Worm (Caenorhabditis elegans) whole organism, L4 larva: ENCODE measurements around the gene str-149.
A peak's percentile ranks its signal among the peaks of the same experiment; 100 is the strongest.

Experiments used
- T26A8.4 ChIP-seq: fragments of 200-800 bp; sonication (Bioruptor generic); IDR thresholded peaks from 2 replicates; pipeline ENCODE4 v1.3.6; 2022; ENCODE audit warnings: missing genetic modification characterization, missing compliant biosample characterization
- aha-1 ChIP-seq: fragments of 150-350 bp; peaks from one replicate; lab custom pipeline; 2014; ENCODE audit warnings: missing biosample characterization, missing genetic modification characterization
- aly-2 ChIP-seq: sonication (generic microtip); optimal IDR thresholded peaks from 2 replicates; lab custom pipeline; 2018; ENCODE audit warnings: missing biosample characterization, missing genetic modification characterization
- daf-16 ChIP-seq, 3 experiments: sonication (generic microtip); optimal IDR thresholded peaks; 2 replicates each; lab custom pipeline; 2016 to 2017; ENCODE audit warnings: missing genetic modification characterization in 3 of 3, missing genetic modification reagents in 3 of 3, mild to moderate bottlenecking in 2 of 3, missing compliant biosample characterization in 2 of 3, missing biosample characterization in 1 of 3, moderate library complexity in 1 of 3
- nhr-48 ChIP-seq: sonication (generic microtip); optimal IDR thresholded peaks from 2 replicates; lab custom pipeline; 2016; ENCODE audit warnings: mild to moderate bottlenecking, missing genetic modification characterization, missing compliant biosample characterization
- nhr-6 ChIP-seq: fragments of 150-350 bp; optimal IDR thresholded peaks from 2 replicates; lab custom pipeline; 2014; ENCODE audit warnings: missing biosample characterization, missing genetic modification characterization
- php-3 ChIP-seq: fragments of 200-800 bp; sonication (Bioruptor generic); IDR thresholded peaks from 2 replicates; pipeline ENCODE4 v1.3.6; 2022; ENCODE audit warnings: missing genetic modification reagents, missing genetic modification characterization, missing compliant biosample characterization
- snpc-1.2 ChIP-seq: fragments of 200-800 bp; sonication (Bioruptor generic); IDR thresholded peaks from 2 replicates; pipeline ENCODE4 v1.3.6; 2022; ENCODE audit warnings: missing genetic modification reagents, missing genetic modification characterization, missing compliant biosample characterization
- snpc-4 ChIP-seq: fragments of 150-350 bp; optimal IDR thresholded peaks from 2 replicates; lab custom pipeline; 2014; ENCODE audit warnings: missing biosample characterization, missing genetic modification characterization
- spr-3 ChIP-seq: fragments of 200-800 bp; sonication (Bioruptor generic); optimal IDR thresholded peaks from 2 replicates; lab custom pipeline; 2018; ENCODE audit warnings: mild to moderate bottlenecking, missing genetic modification characterization, missing compliant biosample characterization
- unc-62 ChIP-seq, 3 experiments: fragments of 150-350 bp in 1 of 3; sonication (generic microtip); optimal IDR thresholded peaks in 2 of 3; peaks in 1 of 3; 1 replicate in 1 of 3; 2 replicates in 2 of 3; lab custom pipeline; 2014 to 2017; ENCODE audit warnings: missing biosample characterization in 3 of 3, missing genetic modification characterization in 3 of 3, missing genetic modification reagents in 3 of 3, missing genotype in 1 of 3
- zfp-2 ChIP-seq: sonication (generic microtip); optimal IDR thresholded peaks from 2 replicates; lab custom pipeline; 2016; ENCODE audit warnings: mild to moderate bottlenecking, missing genetic modification characterization, missing compliant biosample characterization

The str-149 gene

DNA sequence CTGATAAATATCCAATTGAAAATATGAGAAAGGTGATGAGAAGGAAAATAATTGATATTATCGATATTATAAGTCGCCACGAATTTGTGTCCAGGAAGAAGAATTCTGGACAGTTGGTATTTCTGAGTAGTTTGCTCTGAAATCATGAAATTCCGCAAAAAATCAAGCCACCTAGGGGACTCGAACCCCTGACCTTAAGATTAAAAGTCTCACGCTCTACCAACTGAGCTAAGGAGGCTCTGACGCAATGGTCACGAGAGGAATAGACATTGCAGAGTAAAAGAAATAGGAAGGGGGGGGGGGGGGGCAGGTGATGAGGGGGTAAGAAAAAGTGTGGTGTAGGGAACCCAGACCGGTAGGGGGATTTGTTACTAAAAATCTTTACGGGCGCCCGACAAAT lies 48.6 kb downstream of the str-149 start (continued):
- TF ChIP-seq snpc-4 (tag; lab: Kevin White, UChicago) (no peak), T26A8.4 (GFP tag; lab: Robert Waterston, UW) (peak; percentile 27; the same call in 1 of the 2 replicates), php-3 (GFP tag; lab: Robert Waterston, UW) (no peak), aha-1 (no peak), aly-2 (tag; lab: Kevin White, UChicago) (no peak), nhr-6 (tag; lab: Kevin White, UChicago) (no peak), spr-3 (GFP tag; lab: Kevin White, UChicago) (peak; percentile 33)
- TF ChIP-seq, all 104 proteins: peak for 9

DNA sequence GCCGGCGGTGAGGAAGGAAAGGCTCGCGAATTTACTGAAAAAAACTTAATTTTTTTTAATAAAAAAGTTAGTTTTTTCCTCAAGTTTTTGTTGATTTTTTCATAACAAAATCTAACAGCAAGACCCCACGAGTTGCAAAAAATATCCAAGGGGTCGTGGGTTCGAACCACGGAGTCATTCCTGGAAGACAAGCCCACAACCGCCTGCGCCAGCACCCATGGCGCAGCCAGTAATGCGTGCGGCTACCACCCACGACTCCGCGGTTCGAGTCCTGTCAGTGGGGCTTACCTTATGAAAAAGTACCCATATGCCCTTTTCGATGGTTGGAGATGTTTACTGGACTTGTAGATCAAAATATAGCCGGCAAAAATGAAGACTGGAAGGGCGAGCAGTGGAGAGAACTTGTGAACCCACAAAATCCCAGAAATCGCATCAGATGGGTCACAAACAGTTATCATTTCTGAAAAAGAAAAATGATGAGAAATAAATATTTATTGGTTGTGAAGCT lies 49.5 kb downstream of the str-149 start, which contains the start of gene Y70C5A.2:
Gene Y70C5A.2, minus strand, starts transcription at position 458 of the 508 bp plus-strand sequence.
- TF ChIP-seq snpc-1.2 (GFP tag; lab: Robert Waterston, UW), result 0 out of 2 replicates have a peak, but pooled peaks have one; percentile 9
- TF ChIP-seq daf-16 (GFP tag; optimal IDR thresholded peaks at IDR 0.05; lab: Kevin White, UChicago), result no peak
- no peak for TF ChIP-seq daf-16 (tag; optimal IDR thresholded peaks at IDR 0.05; lab: Kevin White, UChicago)
- TF ChIP-seq unc-62 (GFP tag; optimal IDR thresholded peaks at IDR 0.05 in 1 of 2; lab: Kevin White, UChicago), result peak in 1 of 2 experiments; percentile 20
- TF ChIP-seq unc-62 (tag; optimal IDR thresholded peaks at IDR 0.05; lab: Kevin White, UChicago), result no peak
- no peak for TF ChIP-seq nhr-48 (tag; lab: Kevin White, UChicago)
- TF ChIP-seq zfp-2 (tag; lab: Kevin White, UChicago), result no peak
